Worm (Caenorhabditis elegans): ENCODE results near the gene F44E2.10.

Gene F44E2.10

ce11 chrIII:8785426-8785825 lies 45.5 kb downstream of the F44E2.10 start (continued):
- TF ChIP-seq saeg-2 (GFP tag; IDR thresholded peaks at IDR 0.05), result peak; percentile 75
- peak; percentile 63 for TF ChIP-seq dve-1 (tag; optimal IDR thresholded peaks at IDR 0.05; ENCODE audit: insufficient read depth)
- peak; percentile 29 for TF ChIP-seq mes-2 (tag; optimal IDR thresholded peaks at IDR 0.05; ENCODE audit: poor library complexity, severe bottlenecking)
- no peak for TF ChIP-seq Y5F2A.4 (GFP tag; optimal IDR thresholded peaks at IDR 0.05)

- TF ChIP-seq duxl-1 (tag; optimal IDR thresholded peaks at IDR 0.05; ENCODE audit: poor library complexity) (no peak), ztf-11 (tag; optimal IDR thresholded peaks at IDR 0.05) (no peak), nhr-111 (GFP tag; optimal IDR thresholded peaks at IDR 0.05) (no peak), mxl-2 (GFP tag; conservative IDR thresholded peaks at IDR 0.05) (no peak), lin-1 (GFP tag; IDR thresholded peaks at IDR 0.05) (no peak), pqm-1 (tag; optimal IDR thresholded peaks at IDR 0.05) (no peak), daf-19 (GFP tag; conservative IDR thresholded peaks at IDR 0.05) (no peak), nhr-77 (tag; optimal IDR thresholded peaks at IDR 0.05) (no peak), nhr-28 (tag; optimal IDR thresholded peaks at IDR 0.05) (no peak), ZK546.5 (tag; optimal IDR thresholded peaks at IDR 0.05) (no peak), egl-43 (GFP tag; IDR thresholded peaks at IDR 0.05) (no peak), dmd-6 (GFP tag; IDR thresholded peaks at IDR 0.05) (no peak), skn-1 (tag; optimal IDR thresholded peaks at IDR 0.05) (no peak)
These were observed 46.4 kb downstream of the F44E2.10 start for ce11 chrIII:8784500-8784899.

- TF ChIP-seq hlh-30 (tag; optimal IDR thresholded peaks at IDR 0.05; ENCODE audit: insufficient read depth), result peak; percentile 91
- TF ChIP-seq php-3 (GFP tag; IDR thresholded peaks at IDR 0.05), result peak; percentile 87
- peak; percentile 46 for TF ChIP-seq mep-1 (tag; optimal IDR thresholded peaks at IDR 0.05)
- peak in 1 of 2 experiments; percentile 77 for TF ChIP-seq mdl-1 (tag; optimal IDR thresholded peaks at IDR 0.05)
- no peak for TF ChIP-seq unc-62 (GFP tag; optimal IDR thresholded peaks at IDR 0.05 in 1 of 2)
- TF ChIP-seq unc-62 (tag; optimal IDR thresholded peaks at IDR 0.05), result no peak
- no peak for TF ChIP-seq pha-4 (GFP tag; IDR thresholded peaks at IDR 0.05)
- no peak for TF ChIP-seq pha-4 (tag; optimal IDR thresholded peaks at IDR 0.05)
- TF ChIP-seq pqm-1 (tag; optimal IDR thresholded peaks at IDR 0.05), result peak; percentile 50
- peak; percentile 70 for TF ChIP-seq nhr-77 (tag; optimal IDR thresholded peaks at IDR 0.05)
- TF ChIP-seq ztf-7 (tag; optimal IDR thresholded peaks at IDR 0.05), result no peak
- no peak for TF ChIP-seq ztf-11 (tag; optimal IDR thresholded peaks at IDR 0.05)
- TF ChIP-seq mxl-2 (GFP tag; conservative IDR thresholded peaks at IDR 0.05), result no peak
- TF ChIP-seq cey-2 (tag; optimal IDR thresholded peaks at IDR 0.05; ENCODE audit: borderline replicate concordance, insufficient read depth), result no peak
- peak; percentile 3 for TF ChIP-seq mxl-3 (GFP tag; optimal IDR thresholded peaks at IDR 0.05)
- no peak for TF ChIP-seq madf-5 (GFP tag; IDR thresholded peaks at IDR 0.05)
- no peak for TF ChIP-seq zip-2 (tag; optimal IDR thresholded peaks at IDR 0.05)
- TF ChIP-seq T20F7.1 (GFP tag; optimal IDR thresholded peaks at IDR 0.05), result peak; percentile 57
- no peak for TF ChIP-seq dpl-1 (GFP tag; optimal IDR thresholded peaks at IDR 0.05)
- TF ChIP-seq dmd-8 (GFP tag; IDR thresholded peaks at IDR 0.05), result no peak
- TF ChIP-seq nhr-25 (tag; optimal IDR thresholded peaks at IDR 0.05; ENCODE audit: borderline replicate concordance, insufficient read depth), result peak; percentile 7
- peak; percentile 92 for TF ChIP-seq dve-1 (tag; optimal IDR thresholded peaks at IDR 0.05; ENCODE audit: insufficient read depth)
- TF ChIP-seq hlh-11 (tag; optimal IDR thresholded peaks at IDR 0.05), result peak; percentile 88
- TF ChIP-seq F26F4.8 (GFP tag; conservative IDR thresholded peaks at IDR 0.05), result no peak
- no peak for TF ChIP-seq lir-3 (tag; optimal IDR thresholded peaks at IDR 0.05)
- no peak for TF ChIP-seq mes-2 (tag; optimal IDR thresholded peaks at IDR 0.05; ENCODE audit: poor library complexity, severe bottlenecking)
- no peak for TF ChIP-seq daf-16 (GFP tag; optimal IDR thresholded peaks at IDR 0.05)
- peak; percentile 83 for TF ChIP-seq daf-16 (tag; optimal IDR thresholded peaks at IDR 0.05)
- peak in 1 of 2 experiments; percentile 47 for TF ChIP-seq lsy-2 (tag; optimal IDR thresholded peaks at IDR 0.05)
- TF ChIP-seq tra-1 (GFP tag; IDR thresholded peaks at IDR 0.05), result 0 out of 2 replicates have a peak, but pooled peaks have one; percentile 52
- TF ChIP-seq nhr-48 (tag; optimal IDR thresholded peaks at IDR 0.05), result peak; percentile 58
- TF ChIP-seq dmd-9 (GFP tag; IDR thresholded peaks at IDR 0.05), result no peak
- peak; percentile 78 for TF ChIP-seq nhr-28 (tag; optimal IDR thresholded peaks at IDR 0.05)
- peak in 1 of 2 experiments; percentile 38 for TF ChIP-seq hif-1 (tag; optimal IDR thresholded peaks at IDR 0.05)
- TF ChIP-seq dmd-6 (GFP tag; IDR thresholded peaks at IDR 0.05), result peak; percentile 96
These were observed 48.2 kb downstream of the F44E2.10 start for ce11 chrIII:8782744-8783143.
